Worm (Caenorhabditis elegans): Measurements from ENCODE around the gene C18E9.8.

- TF ChIP-seq elt-3 (tag; optimal IDR thresholded peaks at IDR 0.05) (no peak), snpc-4 (tag; optimal IDR thresholded peaks at IDR 0.05) (no peak), mdl-1 (tag; optimal IDR thresholded peaks at IDR 0.05) (no peak), nhr-25 (tag; optimal IDR thresholded peaks at IDR 0.05) (no peak), nhr-237 (tag; optimal IDR thresholded peaks at IDR 0.05) (no peak), skn-1 (tag; optimal IDR thresholded peaks at IDR 0.05) (no peak)
Measured at ce11 chrII:8994336-8994735, 6.5 kb upstream of the C18E9.8 start, which contains the start of gene F44G4.1.
